Worm (Caenorhabditis elegans) whole organism, late embryonic: ENCODE results near the gene sri-31.

Source experiments
- F13H6.1 ChIP-seq: sonication (generic microtip); optimal IDR thresholded peaks from 2 replicates; lab custom pipeline; 2016; ENCODE audit warnings: missing genetic modification characterization, missing compliant biosample characterization
- K02D7.2 ChIP-seq: sonication (generic microtip); optimal IDR thresholded peaks from 2 replicates; lab custom pipeline; 2017; ENCODE audit warnings: mild to moderate bottlenecking, missing genetic modification characterization, missing compliant biosample characterization
- K09A11.1 ChIP-seq: sonication (generic microtip); optimal IDR thresholded peaks from 2 replicates; lab custom pipeline; 2017; ENCODE audit warnings: antibody characterized with exemption, mild to moderate bottlenecking, missing genetic modification characterization, missing compliant biosample characterization; ENCODE audit not compliant: insufficient read depth
- ahr-1 ChIP-seq: sonication (generic microtip); optimal IDR thresholded peaks from 2 replicates; lab custom pipeline; 2016; ENCODE audit warnings: missing genetic modification characterization, missing compliant biosample characterization
- ama-1 ChIP-seq: fragments of 150-350 bp; optimal IDR thresholded peaks from 2 replicates; lab custom pipeline; 2014
- ceh-14 ChIP-seq: sonication (generic microtip); optimal IDR thresholded peaks from 2 replicates; lab custom pipeline; 2016; ENCODE audit warnings: missing genotype, missing genetic modification characterization, missing compliant biosample characterization
- ceh-6 ChIP-seq: fragments of 200-800 bp; sonication (Bioruptor generic); optimal IDR thresholded peaks from 2 replicates; lab custom pipeline; 2018; ENCODE audit warnings: mild to moderate bottlenecking, missing genetic modification characterization, missing compliant biosample characterization
- ceh-9 ChIP-seq: sonication (generic microtip); optimal IDR thresholded peaks from 2 replicates; lab custom pipeline; 2016; ENCODE audit warnings: mild to moderate bottlenecking, missing genetic modification characterization, inconsistent platforms, missing compliant biosample characterization
- che-1 ChIP-seq: sonication (generic microtip); optimal IDR thresholded peaks from 2 replicates; lab custom pipeline; 2016; ENCODE audit warnings: mild to moderate bottlenecking, missing genetic modification characterization, missing compliant biosample characterization
- dve-1 ChIP-seq: sonication (generic microtip); optimal IDR thresholded peaks from 2 replicates; lab custom pipeline; 2017; ENCODE audit warnings: antibody characterized with exemption, mild to moderate bottlenecking, missing genetic modification characterization, missing compliant biosample characterization
- ets-4 ChIP-seq: sonication (generic microtip); optimal IDR thresholded peaks from 2 replicates; lab custom pipeline; 2016; ENCODE audit warnings: missing genetic modification characterization, missing compliant biosample characterization
- fkh-10 ChIP-seq: fragments of 150-350 bp; optimal IDR thresholded peaks from 2 replicates; lab custom pipeline; 2014; ENCODE audit warnings: missing biosample characterization, missing genetic modification reagents, missing genetic modification characterization
- gmeb-2 ChIP-seq: sonication (generic microtip); optimal IDR thresholded peaks from 2 replicates; lab custom pipeline; 2016; ENCODE audit warnings: missing genetic modification characterization, inconsistent platforms, missing compliant biosample characterization
- hlh-15 ChIP-seq: sonication (generic microtip); optimal IDR thresholded peaks from 2 replicates; lab custom pipeline; 2016; ENCODE audit warnings: missing genetic modification characterization, missing compliant biosample characterization
- madf-2 ChIP-seq: sonication (generic microtip); optimal IDR thresholded peaks from 2 replicates; lab custom pipeline; 2017; ENCODE audit warnings: missing genetic modification characterization, missing compliant biosample characterization
- mec-3 ChIP-seq: sonication (generic microtip); optimal IDR thresholded peaks from 2 replicates; lab custom pipeline; 2016; ENCODE audit warnings: borderline replicate concordance, missing genetic modification characterization, missing compliant biosample characterization
- nfya-1 ChIP-seq: sonication (generic microtip); optimal IDR thresholded peaks from 2 replicates; lab custom pipeline; 2017; ENCODE audit warnings: missing genetic modification characterization, mild to moderate bottlenecking, missing compliant biosample characterization, antibody characterized with exemption, moderate library complexity
- nhr-11 ChIP-seq: fragments of 150-350 bp; optimal IDR thresholded peaks from 2 replicates; lab custom pipeline; 2014; ENCODE audit warnings: missing biosample characterization, missing genetic modification characterization
- npax-4 ChIP-seq: sonication (generic microtip); optimal IDR thresholded peaks from 2 replicates; lab custom pipeline; 2016; ENCODE audit warnings: missing genetic modification characterization, missing compliant biosample characterization
- odd-2 ChIP-seq: sonication (generic microtip); optimal IDR thresholded peaks from 2 replicates; lab custom pipeline; 2017; ENCODE audit warnings: antibody characterized with exemption, mild to moderate bottlenecking, missing genetic modification characterization, missing compliant biosample characterization
- pat-9 ChIP-seq: fragments of 200-800 bp; sonication (Bioruptor generic); optimal IDR thresholded peaks from 2 replicates; lab custom pipeline; 2018; ENCODE audit warnings: mild to moderate bottlenecking, missing genetic modification characterization, moderate library complexity, missing compliant biosample characterization
- pha-2 ChIP-seq: sonication (generic microtip); optimal IDR thresholded peaks from 2 replicates; lab custom pipeline; 2017; ENCODE audit warnings: mild to moderate bottlenecking, missing genetic modification characterization, missing compliant biosample characterization
- pqm-1 ChIP-seq: sonication (generic microtip); optimal IDR thresholded peaks from 2 replicates; lab custom pipeline; 2016; ENCODE audit warnings: missing genetic modification characterization, missing compliant biosample characterization
- sox-2 ChIP-seq: fragments of 200-800 bp; sonication (Bioruptor generic); IDR thresholded peaks from 2 replicates; pipeline ENCODE4 v1.3.6; 2022; ENCODE audit warnings: missing genetic modification reagents, missing genetic modification characterization, missing compliant biosample characterization
- tbx-2 ChIP-seq: sonication (generic microtip); optimal IDR thresholded peaks from 2 replicates; lab custom pipeline; 2016; ENCODE audit warnings: missing genetic modification characterization, missing compliant biosample characterization
- tbx-7 ChIP-seq: sonication (generic microtip); optimal IDR thresholded peaks from 2 replicates; lab custom pipeline; 2016; ENCODE audit warnings: missing genotype, missing genetic modification characterization, missing compliant biosample characterization
- ttx-3 ChIP-seq: sonication (generic microtip); optimal IDR thresholded peaks from 2 replicates; lab custom pipeline; 2016; ENCODE audit warnings: missing genetic modification reagents, missing genetic modification characterization, missing compliant biosample characterization
- unc-3 ChIP-seq, 2 experiments: fragments of 200-800 bp in 1 of 2; sonication (Bioruptor generic) in 1 of 2; sonication (generic microtip) in 1 of 2; conservative IDR thresholded peaks in 1 of 2; optimal IDR thresholded peaks in 1 of 2; 2 replicates each; pipeline versions ENCODE4 v1.3.6 to Lab custom; 2016 to 2022; ENCODE audit warnings: missing compliant biosample characterization in 2 of 2, missing genetic modification characterization in 2 of 2, missing genetic modification reagents in 1 of 2
- unc-55 ChIP-seq: sonication (generic microtip); optimal IDR thresholded peaks from 2 replicates; lab custom pipeline; 2017; ENCODE audit warnings: missing biosample characterization, missing genetic modification reagents, missing genetic modification characterization
- zip-5 ChIP-seq: sonication (generic microtip); optimal IDR thresholded peaks from 2 replicates; lab custom pipeline; 2016; ENCODE audit warnings: missing genetic modification characterization, missing compliant biosample characterization
- ztf-16 ChIP-seq: sonication (generic microtip); optimal IDR thresholded peaks from 2 replicates; lab custom pipeline; 2017; ENCODE audit warnings: missing genetic modification characterization, missing compliant biosample characterization

Gene sri-31

ce11 chrII:3050703-3051102 is at the start of gene sri-31:
TSS of gene sri-31 (plus strand) at chrII:3051003.
- TF ChIP-seq K09A11.1, result no peak
- no peak for TF ChIP-seq gmeb-2 (tag; lab: Kevin White, UChicago)
- no peak for TF ChIP-seq F13H6.1 (tag; lab: Kevin White, UChicago)
- no peak for TF ChIP-seq ztf-16 (tag; lab: Kevin White, UChicago)
- TF ChIP-seq ahr-1 (tag; lab: Kevin White, UChicago), result no peak
- TF ChIP-seq nfya-1 (tag; lab: Kevin White, UChicago), result no peak
- no peak for TF ChIP-seq ama-1 (lab: Kevin White, UChicago)
- TF ChIP-seq unc-3 (GFP tag; conservative IDR thresholded peaks at IDR 0.05; lab: Robert Waterston, UW), result no peak
- no peak for TF ChIP-seq unc-3 (tag; optimal IDR thresholded peaks at IDR 0.05; lab: Kevin White, UChicago)

DNA sequence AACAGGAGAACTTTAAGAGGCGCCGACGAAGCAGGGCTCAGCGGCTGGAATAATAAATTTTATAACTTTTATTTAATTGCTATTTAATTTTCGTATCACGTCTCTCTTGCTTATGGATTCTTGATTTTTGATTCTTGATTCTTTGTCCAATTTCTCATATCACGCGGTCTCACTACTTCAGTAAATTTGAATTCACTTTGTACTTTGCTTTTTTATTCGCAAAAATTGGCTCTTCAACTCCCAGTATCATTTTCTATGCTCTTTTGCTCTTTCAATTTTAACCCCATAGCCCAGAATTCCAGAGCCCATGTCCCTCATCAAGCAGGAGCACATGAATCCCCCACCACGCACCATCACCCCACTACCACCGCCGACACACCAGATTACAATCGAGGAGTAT is 48.6 kb upstream of the sri-31 start, which contains the start of gene lido-10:
Gene lido-10 (plus strand): TSS at position 301 of the 400 bp plus-strand sequence.
- TF ChIP-seq nfya-1 (tag; lab: Kevin White, UChicago) (no peak), pat-9 (tag; lab: Kevin White, UChicago) (no peak), odd-2 (no peak), madf-2 (no peak), pha-2 (tag; lab: Kevin White, UChicago) (no peak)

- TF ChIP-seq ama-1 (lab: Kevin White, UChicago) (no peak), K09A11.1 (no peak), mec-3 (no peak), pha-2 (tag; lab: Kevin White, UChicago) (no peak), che-1 (tag; lab: Kevin White, UChicago) (no peak), dve-1 (tag; lab: Kevin White, UChicago) (no peak), tbx-7 (tag; lab: Kevin White, UChicago) (no peak), ets-4 (tag; lab: Kevin White, UChicago) (no peak), ceh-14 (tag; lab: Kevin White, UChicago) (no peak), gmeb-2 (tag; lab: Kevin White, UChicago) (no peak)
- TF ChIP-seq, all 69 proteins: peak for 0
These were observed 47.1 kb upstream of the sri-31 start, which contains the start of gene lido-11 for ce11 chrII:3003667-3004066. TSS of gene lido-11 (plus strand) at chrII:3003967.

ce11 chrII:3005499-3005898 is 45.3 kb upstream of the sri-31 start, which contains the start of gene lido-12:
TSS of gene lido-12 (plus strand) at chrII:3005799.
- TF ChIP-seq ttx-3 (no peak), pat-9 (tag; lab: Kevin White, UChicago) (no peak)
- TF ChIP-seq, all 69 proteins: peak for 0

DNA sequence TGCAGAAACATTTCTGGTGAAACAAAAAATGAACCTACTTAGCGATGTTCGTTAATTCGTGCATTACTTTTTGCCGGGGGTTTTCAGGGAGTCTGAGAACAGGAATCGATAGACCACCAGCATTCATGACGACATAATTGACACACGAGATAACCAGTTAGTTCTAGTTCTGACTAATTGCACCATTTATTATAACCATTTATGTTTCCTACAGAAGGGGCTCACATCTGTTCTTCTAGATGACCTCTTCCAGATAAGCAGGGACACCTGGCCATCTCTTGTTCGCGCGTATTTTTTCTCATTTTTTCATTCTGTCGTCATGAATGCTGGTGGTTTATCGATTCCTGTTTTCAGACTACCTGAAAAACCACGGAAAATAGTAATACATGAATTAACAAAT is 42.4 kb upstream of the sri-31 start, which contains the start of gene sdz-5:
Gene sdz-5 (plus strand): TSS at position 301 of the 400 bp plus-strand sequence.
- TF ChIP-seq pqm-1 (tag; lab: Kevin White, UChicago) (no peak), ceh-6 (no peak)
- TF ChIP-seq, all 69 proteins: peak for 0

DNA sequence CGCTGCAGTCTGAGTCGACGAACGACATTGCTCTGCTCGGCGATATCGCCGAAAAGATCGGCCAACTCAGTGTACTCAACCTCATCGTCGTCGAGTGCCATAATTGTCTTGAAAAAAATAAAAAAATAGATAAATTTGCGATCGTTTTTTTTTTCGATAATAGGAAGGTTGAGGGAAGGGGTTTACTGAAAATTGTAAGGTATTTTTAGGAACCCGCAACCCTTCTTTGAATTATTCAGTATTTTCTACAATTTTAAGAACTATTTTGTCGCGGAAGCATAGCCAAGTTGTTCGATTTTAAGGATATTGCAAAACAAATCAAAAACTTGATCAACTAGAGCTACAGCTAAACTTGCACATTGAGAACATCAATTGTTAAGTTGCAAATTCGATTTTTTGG is 38.7 kb upstream of the sri-31 start, which contains the start of gene C41H7.9:
Gene C41H7.9 (minus strand): TSS at position 101 of the 400 bp plus-strand sequence.
- TF ChIP-seq unc-55 (GFP tag; lab: Kevin White, UChicago) (no peak), npax-4 (tag; lab: Kevin White, UChicago) (no peak), unc-3 (GFP tag; conservative IDR thresholded peaks at IDR 0.05; lab: Robert Waterston, UW) (no peak), unc-3 (tag; optimal IDR thresholded peaks at IDR 0.05; lab: Kevin White, UChicago) (no peak), F13H6.1 (tag; lab: Kevin White, UChicago) (no peak), ceh-9 (no peak), zip-5 (tag; lab: Kevin White, UChicago) (no peak), nhr-11 (no peak), fkh-10 (GFP tag; lab: Kevin White, UChicago) (no peak), K02D7.2 (no peak), tbx-2 (tag; lab: Kevin White, UChicago) (no peak), ets-4 (tag; lab: Kevin White, UChicago) (no peak), sox-2 (no peak), hlh-15 (tag; lab: Kevin White, UChicago) (no peak)
